Fruit fly (Drosophila melanogaster): ENCODE measurements around the gene Srpk79D.

Srpk79D gene

DNA sequence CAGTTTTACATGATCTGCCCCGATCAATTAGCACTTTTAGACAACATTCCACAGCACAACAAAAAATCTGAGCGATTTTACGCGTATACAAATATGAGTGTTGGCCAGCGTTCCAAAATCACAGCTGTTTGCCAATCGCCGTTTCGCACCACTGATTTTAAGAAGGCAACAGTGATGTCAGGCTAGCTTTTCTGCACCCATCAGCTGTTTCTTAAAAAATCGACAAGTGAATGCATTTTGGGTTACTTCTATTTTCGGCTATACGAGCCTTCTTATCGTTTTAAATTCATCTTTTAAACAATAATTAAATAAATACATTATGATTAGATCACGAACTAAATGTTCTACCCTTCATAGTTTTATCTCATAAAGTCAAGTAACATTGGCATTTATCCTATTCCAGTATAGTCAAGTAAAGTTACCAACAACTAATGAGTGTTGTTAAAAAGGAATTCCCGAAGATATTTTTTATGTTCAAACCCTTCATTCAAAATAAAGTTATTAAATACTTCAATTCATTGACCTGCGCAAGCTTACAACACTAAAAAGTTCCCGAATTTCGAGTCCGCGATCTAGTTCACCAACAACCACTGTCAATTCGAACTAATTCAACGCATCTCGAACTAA, 10.9 kb upstream of the Srpk79D start, which contains the start of the genes Rich and Ddx1 (continued):
- TF ChIP-seq CG32006 (GFP tag; optimal IDR thresholded peaks at IDR 0.05) (peak; percentile 53), CG3919 (GFP tag; optimal IDR thresholded peaks at IDR 0.05) (peak; percentile 59), Sox102F (GFP tag; optimal IDR thresholded peaks at IDR 0.05) (peak; percentile 33), Eip93F (GFP tag; optimal IDR thresholded peaks at IDR 0.05) (no peak), CG8119 (GFP tag; IDR thresholded peaks at IDR 0.05) (no peak), CG31627 (GFP tag; optimal IDR thresholded peaks at IDR 0.05) (peak; percentile 43), CG11762 (GFP tag; optimal IDR thresholded peaks at IDR 0.05; ENCODE audit: insufficient read depth) (no peak), CG9139 (GFP tag; optimal IDR thresholded peaks at IDR 0.05) (no peak), CG6808 (GFP tag; optimal IDR thresholded peaks at IDR 0.05) (no peak), CG6792 (GFP tag; optimal IDR thresholded peaks at IDR 0.05) (peak; percentile 27), CG11902 (GFP tag; optimal IDR thresholded peaks at IDR 0.05) (peak; percentile 32), esn (GFP tag; optimal IDR thresholded peaks at IDR 0.05) (peak; percentile 58), CG7368 (GFP tag; optimal IDR thresholded peaks at IDR 0.05) (no peak), Blimp-1 (GFP tag; optimal IDR thresholded peaks at IDR 0.05) (no peak), OdsH (GFP tag; optimal IDR thresholded peaks at IDR 0.05) (no peak), CG6276 (GFP tag; optimal IDR thresholded peaks at IDR 0.05) (no peak), Eip75B (GFP tag; optimal IDR thresholded peaks at IDR 0.05) (peak; percentile 50), svp (GFP tag) (peak; percentile 84), CG10669 (GFP tag; optimal IDR thresholded peaks at IDR 0.05) (no peak), CG6854 (GFP tag; optimal IDR thresholded peaks at IDR 0.05) (no peak), Hr4 (GFP tag; optimal IDR thresholded peaks at IDR 0.05) (no peak), Ets21C (GFP tag; optimal IDR thresholded peaks at IDR 0.05) (peak; percentile 27), CG16779 (tag; optimal IDR thresholded peaks at IDR 0.05) (no peak), fd85E (GFP tag; optimal IDR thresholded peaks at IDR 0.05) (no peak), Hr39 (GFP tag; optimal IDR thresholded peaks at IDR 0.05) (peak; percentile 37), Eip78C (GFP tag) (peak; percentile 86), topi (GFP tag; optimal IDR thresholded peaks at IDR 0.05) (peak; percentile 50), eg (GFP tag; IDR thresholded peaks at IDR 0.05) (peak; percentile 29; the same call in 1 of the 3 replicates), Gug (GFP tag; IDR thresholded peaks at IDR 0.05) (no peak), CG8319 (GFP tag; optimal IDR thresholded peaks at IDR 0.05) (peak; percentile 23), Sox15 (GFP tag; optimal IDR thresholded peaks at IDR 0.05) (peak; percentile 37), Hr38 (GFP tag; optimal IDR thresholded peaks at IDR 0.05) (no peak), Smox (GFP tag; optimal IDR thresholded peaks at IDR 0.05) (peak; percentile 61), Lpt (GFP tag; optimal IDR thresholded peaks at IDR 0.05) (no peak), fkh (GFP tag; optimal IDR thresholded peaks at IDR 0.05) (no peak), dac (GFP tag; optimal IDR thresholded peaks at IDR 0.05) (no peak), CG8632 (GFP tag; optimal IDR thresholded peaks at IDR 0.05) (peak; percentile 21), CG3032 (tag; optimal IDR thresholded peaks at IDR 0.05) (peak; percentile 35), lz (GFP tag; optimal IDR thresholded peaks at IDR 0.05) (peak; percentile 53), CG15336 (GFP tag; IDR thresholded peaks at IDR 0.05) (no peak), net (GFP tag; optimal IDR thresholded peaks at IDR 0.05) (no peak), acj6 (GFP tag; optimal IDR thresholded peaks at IDR 0.05) (peak; percentile 52)

DNA sequence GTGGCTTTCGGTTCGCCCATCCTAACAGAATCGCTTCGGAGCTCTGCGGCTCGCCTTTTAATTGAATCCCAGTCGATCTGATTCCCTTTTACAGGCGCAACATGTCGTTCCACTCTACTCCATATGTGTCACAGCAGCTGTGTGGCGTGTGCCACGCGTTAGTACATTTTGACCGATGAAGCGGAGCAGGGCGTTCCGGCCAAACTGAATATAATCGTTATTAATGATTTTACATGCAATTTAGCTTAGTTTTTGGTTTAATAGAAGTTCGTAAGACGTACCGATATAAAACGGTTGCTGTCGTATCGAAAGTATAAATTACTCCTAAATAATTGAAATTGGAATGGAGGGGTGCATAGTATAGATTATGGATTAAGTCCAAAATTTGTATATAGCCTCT, 7.2 kb upstream of the Srpk79D start, which contains the start of gene CG11523:
Gene CG11523 (minus strand): TSS at position 145 of the 400 bp plus-strand sequence.
- peak; percentile 4 for TF ChIP-seq cyc (GFP tag; optimal IDR thresholded peaks at IDR 0.05)
- no peak for TF ChIP-seq CG10631 (GFP tag; optimal IDR thresholded peaks at IDR 0.05)
- TF ChIP-seq Smox (GFP tag; optimal IDR thresholded peaks at IDR 0.05) = no peak
- peak; percentile 21 for TF ChIP-seq CG31627 (GFP tag; optimal IDR thresholded peaks at IDR 0.05)
- TF ChIP-seq Ets21C (GFP tag; optimal IDR thresholded peaks at IDR 0.05) = peak; percentile 11
- no peak for TF ChIP-seq CG11902 (GFP tag; optimal IDR thresholded peaks at IDR 0.05)
- TF ChIP-seq CG3032 (tag; optimal IDR thresholded peaks at IDR 0.05) = peak; percentile 39
- TF ChIP-seq Sox14 (GFP tag; optimal IDR thresholded peaks at IDR 0.05) = peak; percentile 14
- TF ChIP-seq CG15336 (GFP tag; IDR thresholded peaks at IDR 0.05) = no peak
- no peak for TF ChIP-seq lz (GFP tag; optimal IDR thresholded peaks at IDR 0.05)
- no peak for TF ChIP-seq CG4318 (GFP tag; optimal IDR thresholded peaks at IDR 0.05)
- TF ChIP-seq CG3919 (GFP tag; optimal IDR thresholded peaks at IDR 0.05) = peak; percentile 23
- TF ChIP-seq pdm3 (GFP tag; optimal IDR thresholded peaks at IDR 0.05) = peak; percentile 23
- peak; percentile 95 for TF ChIP-seq CG10669 (GFP tag; optimal IDR thresholded peaks at IDR 0.05)
- peak; percentile 46 for TF ChIP-seq Hr39 (GFP tag; optimal IDR thresholded peaks at IDR 0.05)
- TF ChIP-seq Blimp-1 (GFP tag; optimal IDR thresholded peaks at IDR 0.05) = no peak
- peak; percentile 69 for TF ChIP-seq Eip78C (GFP tag)
- TF ChIP-seq Eip75B (GFP tag; optimal IDR thresholded peaks at IDR 0.05) = no peak
- TF ChIP-seq eg (GFP tag; IDR thresholded peaks at IDR 0.05) = peak; percentile 5; the same call in 1 of the 3 replicates
- TF ChIP-seq CG1621 (tag; optimal IDR thresholded peaks at IDR 0.05) = peak; percentile 95
